Fruit fly (Drosophila melanogaster) whole organism, embryonic: ENCODE measurements around the gene CG6656.

Experiments
- Ada2b ChIP-seq: fragments of 200-800 bp; sonication (Bioruptor generic); IDR thresholded peaks from 2 replicates; pipeline ENCODE4 v1.3.6; 2022; ENCODE audit warnings: missing biosample characterization, missing genetic modification characterization
- Asciz ChIP-seq: fragments of 200-800 bp; sonication (Bioruptor generic); optimal IDR thresholded peaks from 2 replicates; lab custom pipeline; 2017; ENCODE audit warnings: missing biosample characterization, mild to moderate bottlenecking, missing genetic modification characterization, missing genetic modification reagents
- Bdp1 ChIP-seq: fragments of 200-800 bp; sonication (Bioruptor generic); optimal IDR thresholded peaks from 3 replicates; lab custom pipeline; 2016; ENCODE audit warnings: missing biosample characterization, missing genetic modification characterization
- CG10431 ChIP-seq: fragments of 200-800 bp; sonication (Bioruptor generic); optimal IDR thresholded peaks from 3 replicates; lab custom pipeline; 2018; ENCODE audit warnings: missing biosample characterization, mild to moderate bottlenecking, missing genetic modification characterization
- CG10979 ChIP-seq: fragments of 200-800 bp; sonication (Bioruptor generic); optimal IDR thresholded peaks from 2 replicates; lab custom pipeline; 2018; ENCODE audit warnings: missing biosample characterization, mild to moderate bottlenecking, missing genetic modification characterization, moderate library complexity
- CG11723 ChIP-seq: fragments of 200-800 bp; sonication (Bioruptor generic); optimal IDR thresholded peaks from 2 replicates; lab custom pipeline; 2017; ENCODE audit warnings: missing biosample characterization, mild to moderate bottlenecking, missing genetic modification characterization
- CG12071 ChIP-seq: fragments of 200-800 bp; sonication (Bioruptor generic); optimal IDR thresholded peaks from 3 replicates; lab custom pipeline; 2018; ENCODE audit warnings: missing biosample characterization, mild to moderate bottlenecking, missing genetic modification characterization
- CG1233 ChIP-seq: fragments of 200-800 bp; sonication (Bioruptor generic); optimal IDR thresholded peaks from 4 replicates; lab custom pipeline; 2018; ENCODE audit warnings: missing biosample characterization, mild to moderate bottlenecking, missing genetic modification characterization
- CG12659 ChIP-seq: fragments of 200-800 bp; sonication (Bioruptor generic); optimal IDR thresholded peaks from 3 replicates; lab custom pipeline; 2017; ENCODE audit warnings: mild to moderate bottlenecking, missing biosample characterization, missing genetic modification reagents, missing genetic modification characterization
- CG13296 ChIP-seq: fragments of 200-800 bp; sonication (Bioruptor generic); optimal IDR thresholded peaks from 3 replicates; lab custom pipeline; 2018; ENCODE audit warnings: missing biosample characterization, mild to moderate bottlenecking, missing genetic modification characterization
- CG14014 ChIP-seq: fragments of 200-800 bp; sonication (Bioruptor generic); IDR thresholded peaks from 2 replicates; pipeline ENCODE4 v1.3.6; 2022; ENCODE audit warnings: missing biosample characterization, missing genetic modification characterization
- CG14441 ChIP-seq: fragments of 200-800 bp; sonication (Bioruptor generic); IDR thresholded peaks from 2 replicates; pipeline ENCODE4 v1.3.6; 2022; ENCODE audit warnings: missing biosample characterization, missing genetic modification characterization
- CG15514 ChIP-seq: fragments of 200-800 bp; sonication (Bioruptor generic); optimal IDR thresholded peaks from 3 replicates; lab custom pipeline; 2017; ENCODE audit warnings: missing biosample characterization, missing genetic modification characterization, mild to moderate bottlenecking, moderate library complexity, missing genetic modification reagents
- CG15696 ChIP-seq: fragments of 200-800 bp; sonication (Bioruptor generic); optimal IDR thresholded peaks from 2 replicates; lab custom pipeline; 2019; ENCODE audit warnings: missing biosample characterization, mild to moderate bottlenecking, missing genetic modification characterization, moderate library complexity
- CG1602 ChIP-seq: fragments of 200-800 bp; sonication (Bioruptor generic); optimal IDR thresholded peaks from 3 replicates; lab custom pipeline; 2016; ENCODE audit warnings: missing biosample characterization, missing genetic modification characterization
- CG18476 ChIP-seq: fragments of 200-800 bp; sonication (Bioruptor generic); optimal IDR thresholded peaks from 2 replicates; lab custom pipeline; 2016; ENCODE audit warnings: missing biosample characterization, mild to moderate bottlenecking, missing genetic modification characterization
- CG3281 ChIP-seq: fragments of 200-800 bp; sonication (Bioruptor generic); optimal IDR thresholded peaks from 3 replicates; lab custom pipeline; 2017; ENCODE audit warnings: missing biosample characterization, mild to moderate bottlenecking, missing genetic modification characterization
- CG3407 ChIP-seq: fragments of 200-800 bp; sonication (Bioruptor generic); optimal IDR thresholded peaks from 2 replicates; lab custom pipeline; 2018; ENCODE audit warnings: missing biosample characterization, mild to moderate bottlenecking, missing genetic modification characterization
- CG34376 ChIP-seq: fragments of 200-800 bp; sonication (Bioruptor generic); optimal IDR thresholded peaks from 2 replicates; lab custom pipeline; 2018; ENCODE audit warnings: missing biosample characterization, mild to moderate bottlenecking, missing genetic modification characterization
- CG6765 ChIP-seq: fragments of 200-800 bp; sonication (Bioruptor generic); optimal IDR thresholded peaks from 3 replicates; lab custom pipeline; 2017; ENCODE audit warnings: missing biosample characterization, mild to moderate bottlenecking, missing genetic modification characterization
- CG6854 ChIP-seq: fragments of 200-800 bp; sonication (Bioruptor generic); optimal IDR thresholded peaks from 3 replicates; lab custom pipeline; 2017; ENCODE audit warnings: missing biosample characterization, mild to moderate bottlenecking, missing genetic modification characterization
- CG7745 ChIP-seq: fragments of 200-800 bp; sonication (Bioruptor generic); optimal IDR thresholded peaks from 2 replicates; lab custom pipeline; 2018; ENCODE audit warnings: missing biosample characterization, mild to moderate bottlenecking, missing genetic modification characterization, moderate library complexity
- CG7786 ChIP-seq: fragments of 200-800 bp; sonication (Bioruptor generic); optimal IDR thresholded peaks from 2 replicates; lab custom pipeline; 2016; ENCODE audit warnings: missing biosample characterization, missing genetic modification characterization
- CG8290 ChIP-seq, 3 experiments: fragments of 200-800 bp; sonication (Bioruptor generic); optimal IDR thresholded peaks; 2 replicates each; lab custom pipeline; 2016 to 2019; ENCODE audit warnings: missing biosample characterization in 3 of 3, missing genetic modification characterization in 3 of 3, mild to moderate bottlenecking in 2 of 3, moderate library complexity in 1 of 3
- Dek ChIP-seq: fragments of 200-800 bp; sonication (Bioruptor generic); optimal IDR thresholded peaks from 3 replicates; lab custom pipeline; 2019; ENCODE audit warnings: missing biosample characterization, mild to moderate bottlenecking, missing genetic modification characterization, moderate library complexity
- Fer1 ChIP-seq: fragments of 200-800 bp; sonication (Bioruptor generic); optimal IDR thresholded peaks from 2 replicates; lab custom pipeline; 2017; ENCODE audit warnings: missing biosample characterization, mild to moderate bottlenecking, missing genetic modification characterization
- HHEX ChIP-seq: fragments of 200-800 bp; sonication (Bioruptor generic); optimal IDR thresholded peaks from 3 replicates; lab custom pipeline; 2017; ENCODE audit warnings: missing biosample characterization, mild to moderate bottlenecking, missing genetic modification characterization, missing genetic modification reagents
- Med ChIP-seq: fragments of 200-800 bp; sonication (Bioruptor generic); peaks from one replicate; lab custom pipeline; 2016; ENCODE audit warnings: missing biosample characterization, missing genetic modification characterization, mild to moderate bottlenecking, inconsistent platforms, moderate library complexity
- Rx ChIP-seq: fragments of 200-800 bp; sonication (Bioruptor generic); IDR thresholded peaks from 2 replicates; pipeline ENCODE4 v1.3.6; 2022; ENCODE audit warnings: missing biosample characterization, missing genetic modification characterization
- Sry-β ChIP-seq: fragments of 200-800 bp; sonication (Bioruptor generic); optimal IDR thresholded peaks from 2 replicates; lab custom pipeline; 2018; ENCODE audit warnings: missing biosample characterization, mild to moderate bottlenecking, missing genetic modification characterization, moderate library complexity
- cg ChIP-seq: fragments of 200-800 bp; sonication (Bioruptor generic); optimal IDR thresholded peaks from 3 replicates; lab custom pipeline; 2019; ENCODE audit warnings: missing biosample characterization, mild to moderate bottlenecking, missing genetic modification characterization, moderate library complexity
- dan ChIP-seq: fragments of 200-800 bp; sonication (Bioruptor generic); IDR thresholded peaks from 2 replicates; pipeline ENCODE4 v1.3.6; 2022; ENCODE audit warnings: missing biosample characterization, missing genetic modification characterization
- danr ChIP-seq: fragments of 200-800 bp; sonication (Bioruptor generic); IDR thresholded peaks from 2 replicates; pipeline ENCODE4 v1.3.6; 2022; ENCODE audit warnings: missing biosample characterization, missing genetic modification characterization
- dm ChIP-seq: fragments of 200-800 bp; sonication (Bioruptor generic); optimal IDR thresholded peaks from 3 replicates; lab custom pipeline; 2016; ENCODE audit warnings: missing biosample characterization, missing genetic modification characterization
- dmrt11E ChIP-seq: fragments of 200-800 bp; sonication (Bioruptor generic); optimal IDR thresholded peaks from 3 replicates; lab custom pipeline; 2018; ENCODE audit warnings: missing biosample characterization, mild to moderate bottlenecking, missing genetic modification characterization, moderate library complexity
- fd3F ChIP-seq: fragments of 200-800 bp; sonication (Bioruptor generic); optimal IDR thresholded peaks from 2 replicates; lab custom pipeline; 2018; ENCODE audit warnings: missing biosample characterization, mild to moderate bottlenecking, missing genetic modification characterization, moderate library complexity
- gem ChIP-seq: fragments of 200-800 bp; sonication (Bioruptor generic); optimal IDR thresholded peaks from 2 replicates; lab custom pipeline; 2019; ENCODE audit warnings: missing biosample characterization, mild to moderate bottlenecking, missing genetic modification characterization, moderate library complexity
- grn ChIP-seq: fragments of 200-800 bp; sonication (Bioruptor generic); optimal IDR thresholded peaks from 3 replicates; lab custom pipeline; 2017; ENCODE audit warnings: missing biosample characterization, missing genetic modification characterization
- gsb-n ChIP-seq: fragments of 200-800 bp; sonication (Bioruptor generic); optimal IDR thresholded peaks from 3 replicates; lab custom pipeline; 2018; ENCODE audit warnings: missing biosample characterization, mild to moderate bottlenecking, missing genetic modification characterization
- jumu ChIP-seq: fragments of 200-800 bp; sonication (Bioruptor generic); optimal IDR thresholded peaks from 3 replicates; lab custom pipeline; 2016; ENCODE audit warnings: missing biosample characterization, missing genetic modification characterization
- kni ChIP-seq: fragments of 200-800 bp; sonication (Bioruptor generic); optimal IDR thresholded peaks from 3 replicates; lab custom pipeline; 2017; ENCODE audit warnings: mild to moderate bottlenecking, missing biosample characterization, missing genetic modification reagents, missing genetic modification characterization
- lola ChIP-seq, 3 experiments: fragments of >200 bp in 2 of 3; fragments of 200-800 bp in 1 of 3; sonication (Bioruptor generic) in 1 of 3; optimal IDR thresholded peaks; 2 replicates each; lab custom pipeline; 2017 to 2019; ENCODE audit warnings: missing biosample characterization in 3 of 3, missing genetic modification characterization in 3 of 3, mild to moderate bottlenecking in 1 of 3, moderate library complexity in 1 of 3
- pfk ChIP-seq: fragments of 200-800 bp; sonication (Bioruptor generic); optimal IDR thresholded peaks from 2 replicates; lab custom pipeline; 2018; ENCODE audit warnings: missing biosample characterization, mild to moderate bottlenecking, missing genetic modification characterization, moderate library complexity
- ranshi ChIP-seq: fragments of 200-800 bp; sonication (Bioruptor generic); IDR thresholded peaks from 2 replicates; pipeline ENCODE4 v1.3.6; 2022; ENCODE audit warnings: missing biosample characterization, missing genetic modification characterization
- rib ChIP-seq: fragments of 200-800 bp; sonication (Bioruptor generic); IDR thresholded peaks from 2 replicates; pipeline ENCODE4 v1.3.6; 2022; ENCODE audit warnings: missing biosample characterization, missing genetic modification characterization
- row ChIP-seq: fragments of 200-800 bp; sonication (Bioruptor generic); IDR thresholded peaks from 3 replicates; pipeline ENCODE4 v1.3.6; 2022; ENCODE audit warnings: missing biosample characterization, missing genetic modification characterization
- sens ChIP-seq: fragments of 200-800 bp; sonication (Bioruptor generic); peaks from one replicate; lab custom pipeline; 2016; ENCODE audit warnings: missing biosample characterization, missing genetic modification characterization
- sima ChIP-seq: fragments of 200-800 bp; sonication (Bioruptor generic); optimal IDR thresholded peaks from 2 replicates; lab custom pipeline; 2016; ENCODE audit warnings: missing biosample characterization, missing genetic modification characterization
- sqz ChIP-seq: fragments of 200-800 bp; sonication (Bioruptor generic); optimal IDR thresholded peaks from 3 replicates; lab custom pipeline; 2018; ENCODE audit warnings: missing biosample characterization, mild to moderate bottlenecking, missing genetic modification characterization
- sug ChIP-seq: fragments of 200-800 bp; optimal IDR thresholded peaks from 2 replicates; lab custom pipeline; 2019; ENCODE audit warnings: missing biosample characterization, mild to moderate bottlenecking, missing genetic modification characterization, moderate library complexity
- trh ChIP-seq: fragments of 200-800 bp; sonication (Bioruptor generic); optimal IDR thresholded peaks from 2 replicates; lab custom pipeline; 2016; ENCODE audit warnings: missing biosample characterization, missing genetic modification characterization
- unpg ChIP-seq: fragments of 200-800 bp; sonication (Bioruptor generic); optimal IDR thresholded peaks from 3 replicates; lab custom pipeline; 2018; ENCODE audit warnings: missing biosample characterization, mild to moderate bottlenecking, missing genetic modification characterization, moderate library complexity

The CG6656 gene

dm6 chr3R:21856873-21857243 is 18.2 kb upstream of the CG6656 start (continued):
- TF ChIP-seq gsb-n (tag; lab: Kevin White, UChicago) (no peak), CG3281 (GFP tag; lab: Kevin White, UChicago) (peak; percentile 4), CG12659 (peak; percentile 5), Sry-β (no peak), dan (GFP tag; lab: Robert Waterston, UW) (no peak), CG8290 (GFP tag; optimal IDR thresholded peaks at IDR 0.05; lab: Kevin White, UChicago) (no peak), CG8290 (tag; optimal IDR thresholded peaks at IDR 0.05; lab: Kevin White, UChicago) (peak in 1 of 2 experiments; percentile 47), CG3407 (no peak), CG13296 (GFP tag; lab: Kevin White, UChicago) (peak; percentile 32), fd3F (GFP tag; lab: Kevin White, UChicago) (peak; percentile 12), CG14014 (GFP tag; lab: Robert Waterston, UW) (0 out of 2 replicates have a peak, but pooled peaks have one; percentile 26), CG11723 (GFP tag; lab: Kevin White, UChicago) (no peak), Asciz (no peak), trh (GFP tag; lab: Kevin White, UChicago) (no peak), dm (GFP tag; lab: Kevin White, UChicago) (no peak), CG10431 (GFP tag; lab: Kevin White, UChicago) (no peak), Fer1 (GFP tag; lab: Kevin White, UChicago) (no peak), CG1233 (peak; percentile 23), CG1602 (GFP tag; lab: Kevin White, UChicago) (no peak), CG14441 (no peak), kni (GFP tag; lab: Kevin White, UChicago) (no peak), Dek (no peak), Med (GFP tag; lab: Kevin White, UChicago) (peak; percentile 89), pfk (GFP tag; lab: Kevin White, UChicago) (no peak), CG34376 (no peak), HHEX (peak; percentile 12), CG6765 (GFP tag; lab: Kevin White, UChicago) (peak; percentile 11), danr (GFP tag; lab: Robert Waterston, UW) (no peak), Bdp1 (GFP tag; lab: Kevin White, UChicago) (no peak), sqz (GFP tag; lab: Kevin White, UChicago) (no peak), CG6854 (GFP tag; lab: Kevin White, UChicago) (no peak), rib (GFP tag; lab: Robert Waterston, UW) (no peak), jumu (GFP tag; lab: Kevin White, UChicago) (no peak), sug (tag; lab: Kevin White, UChicago) (peak; percentile 1), CG12071 (GFP tag; lab: Kevin White, UChicago) (no peak), sima (GFP tag; lab: Kevin White, UChicago) (no peak), CG7745 (tag; lab: Kevin White, UChicago) (no peak)

DNA sequence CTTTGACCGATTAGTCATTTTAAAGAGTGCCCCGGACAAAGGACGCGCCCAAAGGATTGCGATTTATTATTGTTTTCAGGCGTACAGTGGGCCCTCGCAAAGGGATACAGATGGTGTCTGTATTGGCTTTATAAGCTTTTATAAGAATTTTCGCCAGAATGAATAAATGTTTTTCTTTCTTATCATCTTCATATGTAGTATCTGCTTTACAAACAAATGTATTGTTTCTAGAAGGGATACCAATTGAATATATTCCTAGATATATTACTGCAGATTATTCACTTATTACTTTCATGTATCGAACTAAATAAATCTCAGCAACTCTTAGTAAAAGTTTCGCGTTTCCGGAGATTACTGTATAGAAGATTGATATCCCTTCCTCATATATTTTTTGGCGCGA is 17.6 kb upstream of the CG6656 start:
- peak in 1 of 3 experiments; percentile 7 for TF ChIP-seq lola (GFP tag; optimal IDR thresholded peaks at IDR 0.05; lab: Kevin White, UChicago)
- no peak for TF ChIP-seq CG7786 (GFP tag; lab: Kevin White, UChicago)
- no peak for TF ChIP-seq CG15514 (GFP tag; lab: Kevin White, UChicago)
- TF ChIP-seq dmrt11E: peak; percentile 24
- TF ChIP-seq Rx (GFP tag; lab: Robert Waterston, UW): no peak
- TF ChIP-seq unpg (GFP tag; lab: Kevin White, UChicago): no peak
- TF ChIP-seq cg: no peak
- no peak for TF ChIP-seq Ada2b (GFP tag; lab: Robert Waterston, UW)
- TF ChIP-seq gem: peak; percentile 1
- TF ChIP-seq sens: peak; percentile 70
- TF ChIP-seq grn: no peak
- TF ChIP-seq CG15696 (tag; lab: Kevin White, UChicago): peak; percentile 46
- no peak for TF ChIP-seq CG18476 (GFP tag; lab: Kevin White, UChicago)
- 0 out of 2 replicates have a peak, but pooled peaks have one; percentile 5 for TF ChIP-seq ranshi (GFP tag; lab: Robert Waterston, UW)
- TF ChIP-seq CG10979 (tag; lab: Kevin White, UChicago): peak; percentile 10
- 0 out of 3 replicates have a peak, but pooled peaks have one; percentile 7 for TF ChIP-seq row (GFP tag; lab: Robert Waterston, UW)
